Worm (Caenorhabditis elegans): ENCODE measurements around the gene shn-1.

DNA sequence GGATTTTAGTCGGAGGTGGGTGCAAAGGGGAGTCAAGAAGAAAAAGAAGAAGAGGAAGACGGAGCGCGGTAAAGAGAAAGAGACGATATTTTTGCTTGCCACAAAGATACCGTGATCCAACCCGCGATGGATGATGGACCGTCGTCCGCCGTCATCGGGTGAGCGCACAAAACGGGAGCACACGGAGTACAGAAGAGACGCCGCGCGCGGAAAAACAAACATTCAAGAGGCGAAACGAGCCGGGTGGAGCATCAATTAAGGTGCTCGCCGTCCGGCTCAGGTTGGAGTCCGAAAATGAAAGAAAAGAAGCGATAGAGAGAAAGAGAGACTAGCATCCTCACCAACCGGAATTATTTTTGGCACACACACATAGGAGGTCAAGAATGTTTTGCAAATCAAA, 3.0 kb upstream of the shn-1 start:
- TF ChIP-seq him-1 (tag; optimal IDR thresholded peaks at IDR 0.05) (no peak), W03F9.2 (tag; optimal IDR thresholded peaks at IDR 0.05) (no peak), dao-5 (tag; optimal IDR thresholded peaks at IDR 0.05) (no peak)

All from whole organism, L4/young adult.